Worm (Caenorhabditis elegans): ENCODE results near the gene cin-4.

ce11 chrII:7060202-7060601, 22.1 kb downstream of the cin-4 start:
- no peak for TF ChIP-seq fos-1 (tag; optimal IDR thresholded peaks at IDR 0.05)
- TF ChIP-seq nhr-237 (tag; optimal IDR thresholded peaks at IDR 0.05): no peak
- TF ChIP-seq zag-1 (tag; optimal IDR thresholded peaks at IDR 0.05): no peak
- no peak for TF ChIP-seq swsn-7 (tag; optimal IDR thresholded peaks at IDR 0.05)
- no peak for TF ChIP-seq ama-1 (optimal IDR thresholded peaks at IDR 0.05)
- TF ChIP-seq lin-39 (tag; optimal IDR thresholded peaks at IDR 0.05): no peak
- no peak for TF ChIP-seq nhr-11 (tag; optimal IDR thresholded peaks at IDR 0.05)
- no peak for TF ChIP-seq mef-2 (tag; optimal IDR thresholded peaks at IDR 0.05)
- no peak for TF ChIP-seq hlh-17 (GFP tag; optimal IDR thresholded peaks at IDR 0.05; ENCODE audit: borderline replicate concordance)
